Worm (Caenorhabditis elegans) whole organism, early embryonic: ENCODE measurements around the gene affl-1.

Source experiments
- B0310.2 ChIP-seq: sonication (generic microtip); optimal IDR thresholded peaks from 2 replicates; lab custom pipeline; 2016; ENCODE audit warnings: mild to moderate bottlenecking, missing genetic modification characterization, missing compliant biosample characterization
- F13C5.2 ChIP-seq: sonication (generic microtip); optimal IDR thresholded peaks from 2 replicates; lab custom pipeline; 2017; ENCODE audit warnings: mild to moderate bottlenecking, missing genetic modification characterization, inconsistent platforms, missing compliant biosample characterization
- aly-1 ChIP-seq: sonication (generic microtip); optimal IDR thresholded peaks from 2 replicates; lab custom pipeline; 2016; ENCODE audit warnings: missing genetic modification characterization, missing compliant biosample characterization
- ama-1 ChIP-seq: fragments of 150-350 bp; optimal IDR thresholded peaks from 2 replicates; lab custom pipeline; 2014
- ceh-13 ChIP-seq: fragments of 200-800 bp; sonication (Bioruptor generic); optimal IDR thresholded peaks from 2 replicates; lab custom pipeline; 2018; ENCODE audit warnings: mild to moderate bottlenecking, missing genetic modification characterization, missing compliant biosample characterization
- ceh-36 ChIP-seq: sonication (generic microtip); optimal IDR thresholded peaks from 2 replicates; lab custom pipeline; 2016; ENCODE audit warnings: missing genetic modification characterization, inconsistent platforms, missing compliant biosample characterization
- ets-7 ChIP-seq: sonication (generic microtip); optimal IDR thresholded peaks from 2 replicates; lab custom pipeline; 2016; ENCODE audit warnings: missing genotype, missing genetic modification characterization, missing compliant biosample characterization
- flt-1 ChIP-seq: fragments of 200-800 bp; sonication (Bioruptor generic); IDR thresholded peaks from 2 replicates; pipeline ENCODE4 v1.3.6; 2022; ENCODE audit warnings: missing genetic modification characterization, missing compliant biosample characterization
- hmbx-1 ChIP-seq: sonication (generic microtip); optimal IDR thresholded peaks from 2 replicates; lab custom pipeline; 2016; ENCODE audit warnings: mild to moderate bottlenecking, missing genetic modification characterization, missing compliant biosample characterization
- hmg-4 ChIP-seq: fragments of 200-800 bp; sonication (Bioruptor generic); optimal IDR thresholded peaks from 2 replicates; lab custom pipeline; 2018; ENCODE audit warnings: mild to moderate bottlenecking, missing genetic modification characterization, missing compliant biosample characterization
- hnd-1 ChIP-seq: sonication (generic microtip); optimal IDR thresholded peaks from 2 replicates; lab custom pipeline; 2016; ENCODE audit warnings: missing genetic modification characterization, missing compliant biosample characterization
- pes-1 ChIP-seq: fragments of 200-800 bp; sonication (Bioruptor generic); IDR thresholded peaks from 2 replicates; pipeline ENCODE4 v1.3.6; 2022; ENCODE audit warnings: missing genetic modification reagents, missing genetic modification characterization, missing compliant biosample characterization
- scrt-1 ChIP-seq: fragments of 200-800 bp; sonication (Bioruptor generic); IDR thresholded peaks from 2 replicates; pipeline ENCODE4 v1.3.6; 2022; ENCODE audit warnings: missing genetic modification characterization, missing compliant biosample characterization
- sea-1 ChIP-seq: fragments of 200-800 bp; sonication (Bioruptor generic); conservative IDR thresholded peaks from 2 replicates; pipeline ENCODE4 v1.3.6; 2022; ENCODE audit warnings: missing genetic modification characterization, missing compliant biosample characterization
- tbx-11 ChIP-seq: fragments of 200-800 bp; sonication (Bioruptor generic); IDR thresholded peaks from 2 replicates; pipeline ENCODE4 v1.3.6; 2022; ENCODE audit warnings: missing genetic modification characterization, missing compliant biosample characterization
- tbx-37 ChIP-seq: fragments of 200-800 bp; sonication (Bioruptor generic); conservative IDR thresholded peaks from 2 replicates; pipeline ENCODE4 v1.3.6; 2022; ENCODE audit warnings: missing genetic modification reagents, missing genetic modification characterization, missing compliant biosample characterization
- tra-4 ChIP-seq: sonication (generic microtip); optimal IDR thresholded peaks from 2 replicates; lab custom pipeline; 2017; ENCODE audit warnings: missing genetic modification characterization, missing compliant biosample characterization

Gene affl-1

DNA sequence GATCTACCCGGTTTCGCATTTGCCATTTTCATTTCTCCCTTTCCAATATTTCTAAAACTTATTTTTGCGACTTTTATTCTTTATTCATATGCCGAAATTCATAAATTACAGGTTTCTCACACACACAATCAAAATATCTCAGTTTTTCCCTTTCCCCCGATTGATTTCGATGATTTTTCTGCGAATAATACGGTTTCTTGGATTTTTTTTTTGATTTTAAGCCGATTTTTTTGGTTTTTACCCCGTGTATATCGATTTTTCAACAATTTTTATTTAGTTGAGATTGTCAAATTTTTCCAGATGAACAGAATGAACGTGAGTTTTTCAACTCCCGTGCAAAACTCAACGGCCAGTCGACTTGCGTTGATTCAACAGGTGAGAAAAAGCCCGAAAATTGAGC lies 35.1 kb downstream of the affl-1 start, which contains the start of gene mat-3:
TSS of gene mat-3 (plus strand) at position 301 of the 400 bp plus-strand sequence.
- TF ChIP-seq ceh-13 (GFP tag; lab: Kevin White, UChicago) (no peak), aly-1 (tag; lab: Kevin White, UChicago) (no peak)

DNA sequence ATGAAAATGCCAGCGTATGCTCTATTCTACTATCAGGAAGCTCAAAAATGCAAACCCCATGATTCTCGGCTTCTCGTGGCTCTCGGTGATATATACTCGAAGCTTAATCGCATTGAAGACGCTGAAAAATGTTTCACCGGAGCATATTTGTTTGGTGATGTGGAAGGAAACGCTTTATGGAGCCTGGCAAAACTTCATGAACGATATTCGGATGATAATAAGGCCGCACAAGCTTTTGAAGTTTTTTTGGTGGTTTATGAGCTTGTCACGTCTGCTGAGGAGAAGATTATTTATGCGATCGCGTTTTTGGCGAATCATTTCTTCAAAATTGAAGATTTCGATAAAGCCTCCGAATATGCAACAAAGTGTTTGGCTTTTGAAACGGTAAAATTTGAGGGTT lies 41.2 kb downstream of the affl-1 start:
- TF ChIP-seq flt-1 (GFP tag; lab: Robert Waterston, UW) = no peak
- no peak for TF ChIP-seq tbx-11 (GFP tag; lab: Robert Waterston, UW)
- no peak for TF ChIP-seq aly-1 (tag; lab: Kevin White, UChicago)
- no peak for TF ChIP-seq tra-4
- TF ChIP-seq ceh-13 (GFP tag; lab: Kevin White, UChicago) = no peak
- TF ChIP-seq hmg-4 (GFP tag; lab: Kevin White, UChicago) = no peak
- TF ChIP-seq tbx-37 = no peak
- TF ChIP-seq F13C5.2 (tag; lab: Kevin White, UChicago) = no peak
- TF ChIP-seq B0310.2 (tag; lab: Kevin White, UChicago) = no peak
- no peak for TF ChIP-seq hmbx-1 (tag; lab: Kevin White, UChicago)
- no peak for TF ChIP-seq ama-1
- no peak for TF ChIP-seq sea-1 (GFP tag; lab: Robert Waterston, UW)
- TF ChIP-seq hnd-1 (tag; lab: Kevin White, UChicago) = no peak
- TF ChIP-seq ets-7 = no peak
- no peak for TF ChIP-seq pes-1 (GFP tag; lab: Robert Waterston, UW)
- TF ChIP-seq ceh-36 (tag; lab: Kevin White, UChicago) = no peak
- TF ChIP-seq scrt-1 = no peak

DNA sequence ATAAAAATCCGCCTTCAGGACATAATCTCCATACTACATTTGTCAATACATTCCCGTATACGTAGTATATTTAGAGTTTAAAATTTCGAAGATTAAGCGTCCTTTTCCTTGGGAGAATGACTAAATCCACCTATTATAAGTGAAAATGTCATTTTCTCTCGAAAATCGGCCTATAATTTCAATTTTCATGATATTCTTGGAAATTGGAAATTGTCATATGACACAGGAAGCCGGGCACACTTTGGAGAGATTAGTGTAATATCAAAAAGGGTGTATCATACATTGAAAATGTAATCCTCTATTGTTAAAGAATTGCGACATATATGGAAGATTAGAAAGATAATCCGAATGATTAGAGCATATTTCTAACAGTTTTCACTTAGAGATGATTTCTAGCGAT lies 42.7 kb downstream of the affl-1 start:
- no peak for TF ChIP-seq hmbx-1 (tag; lab: Kevin White, UChicago)
- no peak for TF ChIP-seq sea-1 (GFP tag; lab: Robert Waterston, UW)
- no peak for TF ChIP-seq ama-1
- TF ChIP-seq pes-1 (GFP tag; lab: Robert Waterston, UW) = no peak
- TF ChIP-seq scrt-1 = no peak

DNA sequence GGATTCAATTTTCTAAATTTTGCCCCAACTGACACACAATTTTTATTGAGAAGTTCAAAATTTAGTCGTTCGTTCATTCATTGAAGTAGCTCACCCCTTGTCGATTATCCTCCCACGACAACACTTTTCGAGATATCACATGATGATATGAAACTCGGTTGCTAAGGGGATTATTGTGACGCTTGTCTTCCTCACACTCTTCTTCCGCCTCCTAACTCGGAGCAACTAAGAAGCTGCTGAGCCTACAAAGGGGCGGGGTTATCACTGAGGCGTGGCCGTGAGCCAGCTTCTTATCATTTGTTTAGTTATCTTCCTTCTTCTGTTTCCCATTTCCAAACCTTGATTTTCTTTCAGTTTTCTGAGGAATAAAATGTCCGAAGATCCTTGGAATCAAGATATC lies 43.5 kb downstream of the affl-1 start, which contains the start of gene F10C5.3:
TSS of gene F10C5.3 (plus strand) at position 313 of the 400 bp plus-strand sequence.
- TF ChIP-seq flt-1 (GFP tag; lab: Robert Waterston, UW) = no peak
- TF ChIP-seq pes-1 (GFP tag; lab: Robert Waterston, UW) = no peak
- TF ChIP-seq F13C5.2 (tag; lab: Kevin White, UChicago) = no peak
- no peak for TF ChIP-seq aly-1 (tag; lab: Kevin White, UChicago)
- TF ChIP-seq tbx-11 (GFP tag; lab: Robert Waterston, UW) = no peak

DNA sequence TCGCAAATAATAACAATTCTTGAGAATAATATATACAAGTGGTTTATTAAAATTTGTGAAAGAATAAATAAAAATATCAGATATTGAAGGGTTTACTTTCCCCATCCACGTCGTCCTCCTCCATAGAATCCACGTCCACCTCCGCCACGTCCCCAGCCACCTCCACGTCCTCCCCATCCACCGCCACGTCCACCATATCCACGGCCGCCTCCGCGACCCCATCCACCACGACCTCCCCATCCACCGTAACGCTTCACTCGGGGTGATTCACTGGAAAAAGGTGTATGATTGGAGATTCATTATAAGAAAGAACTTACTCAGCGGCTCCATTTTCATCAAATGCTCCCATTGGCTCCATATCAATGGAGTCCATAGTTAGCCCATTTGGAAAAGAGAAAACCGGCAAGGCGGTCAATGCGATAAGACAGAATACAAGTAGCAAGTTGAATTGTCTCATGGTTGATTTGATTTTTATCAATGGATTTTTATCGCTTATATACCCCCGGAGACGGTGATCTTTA lies 46.1 kb downstream of the affl-1 start, which contains the start of gene nlp-32:
TSS of gene nlp-32 (minus strand) at position 471 of the 521 bp plus-strand sequence.
- TF ChIP-seq hnd-1 (tag; lab: Kevin White, UChicago) (no peak), tra-4 (no peak), F13C5.2 (tag; lab: Kevin White, UChicago) (no peak)

DNA sequence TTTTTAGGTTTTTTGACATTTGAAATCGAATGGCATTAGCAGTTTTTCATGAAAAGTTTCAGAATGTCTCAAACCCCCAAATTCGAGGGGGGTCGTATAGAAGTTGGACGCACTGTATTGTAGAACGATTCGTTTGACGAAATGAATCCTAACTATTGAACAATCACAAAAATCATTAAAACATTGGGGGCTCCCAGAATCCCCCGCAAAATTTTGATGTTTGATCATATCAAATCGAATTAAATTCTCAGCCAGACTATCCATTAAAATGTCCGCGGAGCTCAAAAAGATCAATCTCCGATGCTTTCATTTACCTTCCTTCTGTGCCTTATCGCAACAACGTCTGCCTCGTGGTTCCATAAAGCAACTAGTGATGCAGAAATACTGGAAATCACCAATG lies 48.4 kb downstream of the affl-1 start, which contains the start of gene F30H5.5:
TSS of gene F30H5.5 (plus strand) at position 301 of the 400 bp plus-strand sequence.
- TF ChIP-seq hmbx-1 (tag; lab: Kevin White, UChicago) (no peak), B0310.2 (tag; lab: Kevin White, UChicago) (no peak), scrt-1 (no peak), hmg-4 (GFP tag; lab: Kevin White, UChicago) (no peak), ama-1 (no peak)

DNA sequence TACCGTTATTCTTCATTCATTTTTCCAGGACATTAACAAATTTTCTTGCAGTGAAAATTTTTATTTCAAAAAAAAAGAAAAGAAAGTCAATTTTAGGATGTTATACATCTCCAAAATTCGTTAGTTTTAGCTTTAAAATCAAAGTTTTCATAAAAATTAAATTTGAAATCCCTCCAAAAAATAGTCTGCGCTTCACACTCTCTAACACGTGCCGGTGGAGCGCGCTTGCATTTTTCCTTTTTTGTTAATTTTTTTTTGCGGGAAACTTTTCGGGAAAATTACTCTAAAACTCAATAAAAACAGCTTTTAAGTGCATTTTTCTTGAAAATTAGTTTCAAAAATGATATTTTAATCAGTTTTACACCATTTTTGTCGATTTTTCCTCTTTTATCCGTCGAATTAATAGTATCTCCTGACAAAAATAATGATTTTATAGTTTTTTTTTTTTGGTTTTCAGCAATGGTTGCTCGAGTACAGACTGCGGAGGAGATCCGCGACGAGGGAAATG lies 51.1 kb downstream of the affl-1 start, which contains the start of gene unc-45:
TSS of gene unc-45 (plus strand) at position 458 of the 508 bp plus-strand sequence.
- TF ChIP-seq tbx-37 = no peak
- TF ChIP-seq flt-1 (GFP tag; lab: Robert Waterston, UW) = no peak
- no peak for TF ChIP-seq tra-4
- no peak for TF ChIP-seq ama-1
- no peak for TF ChIP-seq hmg-4 (GFP tag; lab: Kevin White, UChicago)
- TF ChIP-seq B0310.2 (tag; lab: Kevin White, UChicago) = no peak
- no peak for TF ChIP-seq hmbx-1 (tag; lab: Kevin White, UChicago)
- no peak for TF ChIP-seq ceh-13 (GFP tag; lab: Kevin White, UChicago)
- no peak for TF ChIP-seq tbx-11 (GFP tag; lab: Robert Waterston, UW)
- TF ChIP-seq ceh-36 (tag; lab: Kevin White, UChicago) = no peak
- no peak for TF ChIP-seq aly-1 (tag; lab: Kevin White, UChicago)
